Fruit fly (Drosophila melanogaster): ENCODE results near the gene Aos1.

DNA sequence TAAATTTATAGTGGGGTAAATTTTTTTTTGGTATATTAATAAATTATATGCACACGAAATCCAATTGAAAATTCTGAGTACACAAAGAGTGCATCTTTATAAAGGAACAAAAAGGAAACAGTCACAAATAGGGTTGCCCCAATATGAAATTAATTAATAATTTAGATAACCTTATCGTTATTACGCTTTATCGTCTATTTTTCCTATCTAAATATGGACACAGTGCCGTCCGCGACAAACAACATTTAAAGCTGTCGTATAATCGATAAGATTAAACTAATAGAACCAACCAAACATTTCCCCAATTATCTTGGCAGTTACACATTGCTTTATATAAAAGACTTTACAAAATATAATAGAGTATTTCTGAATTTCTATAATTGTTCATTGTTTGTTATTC is 35.6 kb downstream of the Aos1 start:
- TF ChIP-seq sc (optimal IDR thresholded peaks at IDR 0.05) = no peak
- no peak for TF ChIP-seq sc (GFP tag; optimal IDR thresholded peaks at IDR 0.05)
- TF ChIP-seq sens (GFP tag) = no peak
- no peak for TF ChIP-seq dysf (GFP tag; IDR thresholded peaks at IDR 0.05)
- no peak for TF ChIP-seq Atf3 (GFP tag; optimal IDR thresholded peaks at IDR 0.05)
- no peak for TF ChIP-seq CG30403 (GFP tag; optimal IDR thresholded peaks at IDR 0.05)
- no peak for TF ChIP-seq gt (GFP tag; IDR thresholded peaks at IDR 0.05)
- no peak for TF ChIP-seq Oli (tag; optimal IDR thresholded peaks at IDR 0.05)
- no peak for TF ChIP-seq danr (GFP tag; IDR thresholded peaks at IDR 0.05)
